Fruit fly (Drosophila melanogaster): Measurements from ENCODE around the gene CG43251.

CG43251 gene

dm6 chr3L:20798325-20798846 is 39.7 kb downstream of the CG43251 start, which contains the start of the genes CG3698 and tzn:
TSS of gene CG3698 (minus strand) at chr3L:20798375.
TSS of gene tzn (plus strand) at chr3L:20798645.
- TF ChIP-seq CG8478 (optimal IDR thresholded peaks at IDR 0.05): no peak
- no peak for TF ChIP-seq EcR (GFP tag; optimal IDR thresholded peaks at IDR 0.05)
- no peak for TF ChIP-seq usp (GFP tag; optimal IDR thresholded peaks at IDR 0.05)
- no peak for TF ChIP-seq pan (optimal IDR thresholded peaks at IDR 0.05)

dm6 chr3L:20800208-20800607 is 41.5 kb downstream of the CG43251 start, which contains the start of gene Spc105R:
TSS of gene Spc105R (plus strand) at chr3L:20800410.
- TF ChIP-seq CG8478 (optimal IDR thresholded peaks at IDR 0.05): no peak
- no peak for TF ChIP-seq pan (optimal IDR thresholded peaks at IDR 0.05)
- TF ChIP-seq usp (GFP tag; optimal IDR thresholded peaks at IDR 0.05): no peak
- no peak for TF ChIP-seq psq (optimal IDR thresholded peaks at IDR 0.05)
- no peak for TF ChIP-seq EcR (GFP tag; optimal IDR thresholded peaks at IDR 0.05)
- TF ChIP-seq Dll (optimal IDR thresholded peaks at IDR 0.05): no peak
